Worm (Caenorhabditis elegans): ENCODE measurements around the gene F08G12.3.

- TF ChIP-seq nhr-76 (tag; optimal IDR thresholded peaks at IDR 0.05) (no peak), lin-13 (tag; optimal IDR thresholded peaks at IDR 0.05) (no peak)
Measured at ce11 chrX:11289925-11290324, 10.1 kb upstream of the F08G12.3 start.
